Fruit fly (Drosophila melanogaster): ENCODE measurements around the gene CG13056.

- no peak for TF ChIP-seq CG7101 (tag; optimal IDR thresholded peaks at IDR 0.05)
- no peak for TF ChIP-seq Crg-1 (GFP tag; optimal IDR thresholded peaks at IDR 0.05)
- no peak for TF ChIP-seq kay (GFP tag; ENCODE audit: borderline replicate concordance)
- no peak for TF ChIP-seq tj (GFP tag; optimal IDR thresholded peaks at IDR 0.05)
- TF ChIP-seq CG12768 (GFP tag; optimal IDR thresholded peaks at IDR 0.05) = no peak
- TF ChIP-seq Clk (GFP tag; optimal IDR thresholded peaks at IDR 0.05) = no peak
- TF ChIP-seq CG7045 (GFP tag; optimal IDR thresholded peaks at IDR 0.05) = no peak
- no peak for TF ChIP-seq bab1 (GFP tag; optimal IDR thresholded peaks at IDR 0.05)
These were observed 47.7 kb upstream of the CG13056 start, which contains the start of gene CG13047 for dm6 chr3L:16285346-16285911.
